Fruit fly (Drosophila melanogaster) whole organism, embryonic: ENCODE results near the gene H2.0.
A peak's percentile ranks its signal among the peaks of the same experiment; 100 is the strongest.

ENCODE experiments used
- Atf6 ChIP-seq: fragments of 200-800 bp; sonication (Bioruptor generic); IDR thresholded peaks from 2 replicates; pipeline ENCODE4 v1.3.6; 2022; ENCODE audit warnings: missing biosample characterization, missing genetic modification characterization
- CG11723 ChIP-seq: fragments of 200-800 bp; sonication (Bioruptor generic); optimal IDR thresholded peaks from 2 replicates; lab custom pipeline; 2017; ENCODE audit warnings: missing biosample characterization, mild to moderate bottlenecking, missing genetic modification characterization
- CG12391 ChIP-seq: fragments of 200-800 bp; sonication (Bioruptor generic); optimal IDR thresholded peaks from 3 replicates; lab custom pipeline; 2018; ENCODE audit warnings: missing biosample characterization, mild to moderate bottlenecking, missing genetic modification characterization, moderate library complexity
- CG12942 ChIP-seq: fragments of 200-800 bp; sonication (Bioruptor generic); optimal IDR thresholded peaks from 3 replicates; lab custom pipeline; 2016; ENCODE audit warnings: missing biosample characterization, missing genetic modification characterization
- CG13894 ChIP-seq: fragments of 200-800 bp; sonication (Bioruptor generic); optimal IDR thresholded peaks from 3 replicates; lab custom pipeline; 2018; ENCODE audit warnings: missing biosample characterization, mild to moderate bottlenecking, missing genetic modification characterization, moderate library complexity
- CG17186 ChIP-seq: fragments of 200-800 bp; sonication (Bioruptor generic); optimal IDR thresholded peaks from 3 replicates; lab custom pipeline; 2017; ENCODE audit warnings: missing biosample characterization, missing genetic modification reagents, missing genetic modification characterization
- CG17568 ChIP-seq: fragments of 200-800 bp; sonication (Bioruptor generic); optimal IDR thresholded peaks from 2 replicates; lab custom pipeline; 2018; ENCODE audit warnings: missing biosample characterization, mild to moderate bottlenecking, missing genetic modification characterization, moderate library complexity
- CG18262 ChIP-seq: fragments of 200-800 bp; optimal IDR thresholded peaks from 3 replicates; lab custom pipeline; 2019; ENCODE audit warnings: missing biosample characterization, mild to moderate bottlenecking, missing genetic modification characterization, moderate library complexity
- CG18599 ChIP-seq: fragments of 200-800 bp; sonication (Bioruptor generic); optimal IDR thresholded peaks from 3 replicates; lab custom pipeline; 2017; ENCODE audit warnings: missing biosample characterization, missing genetic modification characterization, mild to moderate bottlenecking, moderate library complexity, missing genetic modification reagents
- CG3065 ChIP-seq: fragments of 200-800 bp; sonication (Bioruptor generic); optimal IDR thresholded peaks from 2 replicates; lab custom pipeline; 2016; ENCODE audit warnings: missing biosample characterization, missing genetic modification characterization
- CG34422 ChIP-seq: fragments of 200-800 bp; sonication (Bioruptor generic); IDR thresholded peaks from 3 replicates; pipeline ENCODE4 v1.3.6; 2022; ENCODE audit warnings: missing biosample characterization, missing genetic modification characterization
- CG3995 ChIP-seq: fragments of 200-800 bp; sonication (Bioruptor generic); optimal IDR thresholded peaks from 3 replicates; lab custom pipeline; 2016; ENCODE audit warnings: missing biosample characterization, missing genetic modification characterization
- CG4404 ChIP-seq: fragments of 200-800 bp; sonication (Bioruptor generic); IDR thresholded peaks from 2 replicates; pipeline ENCODE4 v1.3.6; 2022; ENCODE audit warnings: missing biosample characterization, missing genetic modification characterization
- CG6683 ChIP-seq: fragments of 200-800 bp; sonication (Bioruptor generic); optimal IDR thresholded peaks from 2 replicates; lab custom pipeline; 2017; ENCODE audit warnings: missing biosample characterization, mild to moderate bottlenecking, missing genetic modification characterization, missing genetic modification reagents
- Dref ChIP-seq: fragments of 200-800 bp; sonication (Bioruptor generic); IDR thresholded peaks from 2 replicates; pipeline ENCODE4 v1.3.6; 2022; ENCODE audit warnings: missing biosample characterization, missing genetic modification characterization
- Lim3 ChIP-seq: fragments of 200-800 bp; sonication (Bioruptor generic); IDR thresholded peaks from 2 replicates; pipeline ENCODE4 v1.3.6; 2022; ENCODE audit warnings: missing biosample characterization, missing genetic modification characterization
- MBD-R2 ChIP-seq: fragments of 200-800 bp; sonication (Bioruptor generic); IDR thresholded peaks from 2 replicates; pipeline ENCODE4 v1.3.6; 2022; ENCODE audit warnings: missing biosample characterization, missing genetic modification characterization
- Med ChIP-seq: fragments of 200-800 bp; sonication (Bioruptor generic); peaks from one replicate; lab custom pipeline; 2016; ENCODE audit warnings: missing biosample characterization, missing genetic modification characterization, mild to moderate bottlenecking, inconsistent platforms, moderate library complexity
- Nf-YC ChIP-seq: fragments of 200-800 bp; optimal IDR thresholded peaks from 3 replicates; lab custom pipeline; 2019; ENCODE audit warnings: missing biosample characterization, mild to moderate bottlenecking, missing genetic modification characterization, moderate library complexity
- Pdp1 ChIP-seq, 2 experiments: fragments of 200-800 bp; sonication (Bioruptor generic); optimal IDR thresholded peaks; 3 replicates each; lab custom pipeline; 2016; ENCODE audit warnings: missing biosample characterization in 2 of 2, missing genetic modification characterization in 2 of 2, mild to moderate bottlenecking in 1 of 2, moderate library complexity in 1 of 2
- cg ChIP-seq: fragments of 200-800 bp; sonication (Bioruptor generic); optimal IDR thresholded peaks from 3 replicates; lab custom pipeline; 2019; ENCODE audit warnings: missing biosample characterization, mild to moderate bottlenecking, missing genetic modification characterization, moderate library complexity
- crp ChIP-seq, 2 experiments: fragments of 200-800 bp; sonication (Bioruptor generic); optimal IDR thresholded peaks; 2 replicates in 1 of 2; 3 replicates in 1 of 2; lab custom pipeline; 2017; ENCODE audit warnings: missing biosample characterization in 2 of 2, missing genetic modification characterization in 2 of 2, mild to moderate bottlenecking in 1 of 2, moderate library complexity in 1 of 2
- dimm ChIP-seq: fragments of 200-800 bp; sonication (Bioruptor generic); IDR thresholded peaks from 2 replicates; pipeline ENCODE4 v1.3.6; 2022; ENCODE audit warnings: missing biosample characterization, missing genetic modification characterization
- dpn ChIP-seq, 2 experiments: fragments of 200-800 bp; sonication (Bioruptor generic); optimal IDR thresholded peaks; 3 replicates each; lab custom pipeline; 2016; ENCODE audit warnings: missing biosample characterization in 2 of 2, missing genetic modification characterization in 2 of 2
- fd96Cb ChIP-seq: fragments of 200-800 bp; sonication (Bioruptor generic); optimal IDR thresholded peaks from 2 replicates; lab custom pipeline; 2018; ENCODE audit warnings: missing biosample characterization, mild to moderate bottlenecking, missing genetic modification characterization, moderate library complexity
- grau ChIP-seq: fragments of 200-800 bp; optimal IDR thresholded peaks from 3 replicates; lab custom pipeline; 2019; ENCODE audit warnings: missing biosample characterization, mild to moderate bottlenecking, missing genetic modification characterization, moderate library complexity
- grn ChIP-seq: fragments of 200-800 bp; sonication (Bioruptor generic); optimal IDR thresholded peaks from 3 replicates; lab custom pipeline; 2017; ENCODE audit warnings: missing biosample characterization, missing genetic modification characterization
- hbn ChIP-seq: fragments of 200-800 bp; sonication (Bioruptor generic); IDR thresholded peaks from 2 replicates; pipeline ENCODE4 v1.3.6; 2022; ENCODE audit warnings: missing biosample characterization, missing genetic modification characterization; ENCODE audit not compliant: partially characterized antibody
- hkb ChIP-seq, 2 experiments: fragments of 200-800 bp in 1 of 2; fragments of >200 bp in 1 of 2; sonication (Bioruptor generic) in 1 of 2; IDR thresholded peaks in 1 of 2; optimal IDR thresholded peaks in 1 of 2; 2 replicates each; pipeline versions ENCODE4 v1.3.6 to Lab custom; 2017 to 2022; ENCODE audit warnings: missing biosample characterization in 1 of 2, missing genetic modification characterization in 1 of 2
- inv ChIP-seq: fragments of 200-800 bp; sonication (Bioruptor generic); IDR thresholded peaks from 2 replicates; pipeline ENCODE4 v1.3.6; 2022; ENCODE audit warnings: missing biosample characterization, missing genetic modification characterization; ENCODE audit not compliant: partially characterized antibody
- lab ChIP-seq: fragments of 200-800 bp; sonication (Bioruptor generic); optimal IDR thresholded peaks from 3 replicates; lab custom pipeline; 2017; ENCODE audit warnings: missing biosample characterization, missing genetic modification characterization, mild to moderate bottlenecking, moderate library complexity, missing genetic modification reagents
- lov ChIP-seq, 2 experiments: fragments of 200-800 bp in 1 of 2; fragments of >200 bp in 1 of 2; sonication (Bioruptor generic) in 1 of 2; IDR thresholded peaks in 1 of 2; optimal IDR thresholded peaks in 1 of 2; 2 replicates in 1 of 2; 3 replicates in 1 of 2; pipeline versions ENCODE4 v1.3.6 to Lab custom; 2017 to 2022; ENCODE audit warnings: missing biosample characterization in 1 of 2, missing genetic modification characterization in 1 of 2
- maf-S ChIP-seq: fragments of 200-800 bp; sonication (Bioruptor generic); optimal IDR thresholded peaks from 2 replicates; lab custom pipeline; 2016; ENCODE audit warnings: missing biosample characterization, missing genetic modification characterization
- mirr ChIP-seq: fragments of 200-800 bp; sonication (Bioruptor generic); optimal IDR thresholded peaks from 3 replicates; lab custom pipeline; 2018; ENCODE audit warnings: missing biosample characterization, mild to moderate bottlenecking, missing genetic modification characterization
- nom ChIP-seq: fragments of 200-800 bp; sonication (Bioruptor generic); optimal IDR thresholded peaks from 2 replicates; lab custom pipeline; 2017; ENCODE audit warnings: missing biosample characterization, missing genetic modification characterization, mild to moderate bottlenecking, moderate library complexity, missing genetic modification reagents
- rib ChIP-seq: fragments of 200-800 bp; sonication (Bioruptor generic); IDR thresholded peaks from 2 replicates; pipeline ENCODE4 v1.3.6; 2022; ENCODE audit warnings: missing biosample characterization, missing genetic modification characterization
- ro ChIP-seq: fragments of 200-800 bp; sonication (Bioruptor generic); IDR thresholded peaks from 2 replicates; pipeline ENCODE4 v1.3.6; 2022; ENCODE audit warnings: missing biosample characterization, missing genetic modification characterization
- row ChIP-seq: fragments of 200-800 bp; sonication (Bioruptor generic); IDR thresholded peaks from 3 replicates; pipeline ENCODE4 v1.3.6; 2022; ENCODE audit warnings: missing biosample characterization, missing genetic modification characterization
- slbo ChIP-seq: fragments of 200-800 bp; sonication (Bioruptor generic); IDR thresholded peaks from 2 replicates; pipeline ENCODE4 v1.3.6; 2022; ENCODE audit warnings: missing biosample characterization, missing genetic modification characterization
- slp2 ChIP-seq: fragments of 200-800 bp; sonication (Bioruptor generic); optimal IDR thresholded peaks from 2 replicates; lab custom pipeline; 2016; ENCODE audit warnings: missing biosample characterization, missing genetic modification characterization
- tap ChIP-seq: fragments of 200-800 bp; optimal IDR thresholded peaks from 3 replicates; lab custom pipeline; 2019; ENCODE audit warnings: missing biosample characterization, mild to moderate bottlenecking, missing genetic modification characterization, moderate library complexity
- unpg ChIP-seq: fragments of 200-800 bp; sonication (Bioruptor generic); optimal IDR thresholded peaks from 3 replicates; lab custom pipeline; 2018; ENCODE audit warnings: missing biosample characterization, mild to moderate bottlenecking, missing genetic modification characterization, moderate library complexity
- z ChIP-seq: fragments of 200-800 bp; sonication (Bioruptor generic); IDR thresholded peaks from 3 replicates; pipeline ENCODE4 v1.3.6; 2022; ENCODE audit warnings: missing biosample characterization, missing genetic modification characterization
- zen2 ChIP-seq: fragments of 200-800 bp; sonication (Bioruptor generic); IDR thresholded peaks from 3 replicates; pipeline ENCODE4 v1.3.6; 2022; ENCODE audit warnings: missing biosample characterization, missing genetic modification characterization; ENCODE audit not compliant: partially characterized antibody

H2.0 gene

DNA sequence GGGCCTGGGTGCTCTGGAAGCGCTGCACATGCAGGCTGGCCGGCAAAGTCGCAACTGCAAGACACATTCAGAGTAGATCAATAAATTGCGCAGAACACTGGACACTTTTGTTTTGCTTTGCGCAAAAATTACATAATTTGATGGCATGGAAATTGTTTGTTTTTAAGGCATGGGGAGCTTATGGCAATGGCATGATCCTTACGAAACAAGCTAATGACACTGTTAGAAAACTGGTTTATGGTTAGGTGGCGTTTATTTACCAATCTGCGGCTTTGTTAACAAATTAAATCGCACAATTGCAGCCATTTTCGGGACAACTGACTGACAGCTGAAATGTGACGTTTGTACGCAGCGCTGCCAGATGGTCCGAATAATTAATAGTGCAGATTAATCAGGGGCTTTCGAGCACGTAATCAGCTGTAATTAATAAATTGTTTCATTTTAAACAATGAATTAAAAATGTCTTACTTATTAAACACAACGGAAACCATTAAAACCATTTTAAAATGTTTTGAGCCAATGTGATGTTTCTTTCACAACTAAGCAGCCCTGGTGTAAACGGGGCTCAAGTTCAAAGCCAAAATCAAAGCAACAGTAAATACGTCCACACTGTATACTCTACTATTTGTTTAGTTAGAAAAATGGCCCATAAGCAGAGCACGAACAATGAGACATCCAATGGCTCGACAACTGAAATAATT lies 43.3 kb upstream of the H2.0 start, which contains the start of the genes ND-51 and CG13994 (continued):
- TF ChIP-seq CG3065 (GFP tag; lab: Kevin White, UChicago) = peak; percentile 43
- peak; percentile 83 for TF ChIP-seq maf-S (GFP tag; lab: Kevin White, UChicago)
- TF ChIP-seq hkb (optimal IDR thresholded peaks at IDR 0.05; lab: Kevin White, UChicago) = no peak
- TF ChIP-seq hkb (GFP tag; IDR thresholded peaks at IDR 0.05; lab: Robert Waterston, UW) = peak; percentile 84
- no peak for TF ChIP-seq tap
- peak; percentile 84 to 87 for TF ChIP-seq dpn (GFP tag; optimal IDR thresholded peaks at IDR 0.05; lab: Kevin White, UChicago)
- peak; percentile 42; the same call in 1 of the 2 replicates for TF ChIP-seq ro (GFP tag; lab: Robert Waterston, UW)
- peak; percentile 76 for TF ChIP-seq CG12942 (GFP tag; lab: Kevin White, UChicago)
- TF ChIP-seq unpg (GFP tag; lab: Kevin White, UChicago) = peak; percentile 85
- no peak for TF ChIP-seq hbn (GFP tag; lab: Robert Waterston, UW)
- peak; percentile 79 for TF ChIP-seq fd96Cb (tag; lab: Kevin White, UChicago)
- no peak for TF ChIP-seq z (GFP tag; lab: Robert Waterston, UW)
- peak; percentile 71 for TF ChIP-seq mirr
- no peak for TF ChIP-seq zen2 (GFP tag; lab: Robert Waterston, UW)
- TF ChIP-seq CG4404 = peak; percentile 61; the same call in 1 of the 2 replicates
- TF ChIP-seq CG17186 (GFP tag; lab: Kevin White, UChicago) = peak; percentile 76
- TF ChIP-seq CG6683 (GFP tag; lab: Kevin White, UChicago) = peak; percentile 44
- peak; percentile 86 for TF ChIP-seq MBD-R2 (GFP tag; lab: Robert Waterston, UW)
- TF ChIP-seq CG34422 (GFP tag; lab: Robert Waterston, UW) = peak; percentile 86
- peak; percentile 40 to 86 for TF ChIP-seq crp (GFP tag; optimal IDR thresholded peaks at IDR 0.05; lab: Kevin White, UChicago)

DNA sequence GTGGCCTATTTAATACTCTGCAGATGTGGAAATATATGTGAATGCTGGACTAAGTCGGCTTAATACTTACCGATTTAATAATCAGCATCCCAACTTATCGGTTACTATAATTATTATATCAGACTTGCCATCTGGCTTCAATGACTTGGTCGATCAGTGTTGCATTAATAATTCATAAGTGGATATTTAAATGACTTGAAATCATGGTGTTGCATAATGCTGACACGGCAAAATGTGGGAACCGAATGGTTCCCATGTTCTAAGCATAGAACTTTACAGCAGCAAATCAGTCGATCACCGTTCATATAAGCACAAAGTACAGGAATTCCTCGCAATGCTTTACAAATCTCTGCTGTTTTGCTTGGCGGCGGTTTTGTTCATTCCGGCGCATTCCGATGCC lies 41.0 kb upstream of the H2.0 start, which contains the start of gene CG34180:
Gene CG34180 (plus strand): TSS at position 301 of the 400 bp plus-strand sequence.
- TF ChIP-seq Pdp1 (GFP tag; optimal IDR thresholded peaks at IDR 0.05; lab: Kevin White, UChicago) (peak in 1 of 2 experiments; percentile 17), Lim3 (no peak), CG12391 (tag; lab: Kevin White, UChicago) (no peak), slbo (GFP tag; lab: Robert Waterston, UW) (no peak), Atf6 (GFP tag; lab: Robert Waterston, UW) (no peak), CG18262 (no peak)

- TF ChIP-seq Med (GFP tag; lab: Kevin White, UChicago) = peak; percentile 58
- no peak for TF ChIP-seq Dref
- no peak for TF ChIP-seq CG11723 (GFP tag; lab: Kevin White, UChicago)
- peak; percentile 22 for TF ChIP-seq lab (GFP tag; lab: Kevin White, UChicago)
- TF ChIP-seq row (GFP tag; lab: Robert Waterston, UW) = peak; percentile 12; the same call in 1 of the 3 replicates
- TF ChIP-seq dimm = no peak
- no peak for TF ChIP-seq slp2
- peak; percentile 57 for TF ChIP-seq cg (GFP tag; lab: Kevin White, UChicago)
- TF ChIP-seq nom = peak; percentile 54
- peak; percentile 100 for TF ChIP-seq CG13894 (tag; lab: Kevin White, UChicago)
- TF ChIP-seq Nf-YC (tag; lab: Kevin White, UChicago) = no peak
- no peak for TF ChIP-seq grn (GFP tag; lab: Kevin White, UChicago)
- TF ChIP-seq CG17568 (GFP tag; lab: Kevin White, UChicago) = no peak
- no peak for TF ChIP-seq rib
- peak; percentile 60 for TF ChIP-seq grau (tag; lab: Kevin White, UChicago)
- TF ChIP-seq CG18599 (GFP tag; lab: Kevin White, UChicago) = peak; percentile 7
- no peak for TF ChIP-seq CG3995
- no peak for TF ChIP-seq tap
- no peak for TF ChIP-seq lov (optimal IDR thresholded peaks at IDR 0.05; lab: Kevin White, UChicago)
- no peak for TF ChIP-seq lov (GFP tag; IDR thresholded peaks at IDR 0.05; lab: Robert Waterston, UW)
- 0 out of 2 replicates have a peak, but pooled peaks have one; percentile 10 for TF ChIP-seq inv (GFP tag; lab: Robert Waterston, UW)
These were observed 34.8 kb upstream of the H2.0 start, which contains the start of gene CG13995 for dm6 chr2L:6053874-6054469. Gene CG13995 (plus strand): TSS chr2L:6054302.
